Worm (Caenorhabditis elegans) whole organism, L2 larva: ENCODE measurements around the gene arp-11.

Experiments
- alr-1 ChIP-seq: fragments of 150-350 bp; optimal IDR thresholded peaks from 2 replicates; lab custom pipeline; 2014; ENCODE audit warnings: missing biosample characterization, missing genetic modification characterization
- ceh-16 ChIP-seq: fragments of 150-350 bp; optimal IDR thresholded peaks from 2 replicates; lab custom pipeline; 2014; ENCODE audit warnings: missing biosample characterization, missing genetic modification characterization
- gmeb-1 ChIP-seq: fragments of 150-350 bp; optimal IDR thresholded peaks from 2 replicates; lab custom pipeline; 2014; ENCODE audit warnings: missing biosample characterization, missing genetic modification characterization
- nhr-10 ChIP-seq: sonication (generic microtip); optimal IDR thresholded peaks from 2 replicates; lab custom pipeline; 2017; ENCODE audit warnings: missing biosample characterization, missing genetic modification characterization
- nhr-25 ChIP-seq: fragments of 150-350 bp; sonication (generic microtip); optimal IDR thresholded peaks from 3 replicates; lab custom pipeline; 2014; ENCODE audit warnings: missing biosample characterization, missing genetic modification characterization

- TF ChIP-seq gmeb-1 (tag; lab: Kevin White, UChicago) (no peak), nhr-25 (tag; lab: Kevin White, UChicago) (no peak), alr-1 (tag; lab: Kevin White, UChicago) (no peak), ceh-16 (tag; lab: Kevin White, UChicago) (no peak), nhr-10 (tag; lab: Kevin White, UChicago) (no peak)
Observed at ce11 chrIV:7917881-7918280, 15.8 kb upstream of the arp-11 start.
